4 worm cellular contexts compared by ENCODE assay signal in the genomic region with DNA sequence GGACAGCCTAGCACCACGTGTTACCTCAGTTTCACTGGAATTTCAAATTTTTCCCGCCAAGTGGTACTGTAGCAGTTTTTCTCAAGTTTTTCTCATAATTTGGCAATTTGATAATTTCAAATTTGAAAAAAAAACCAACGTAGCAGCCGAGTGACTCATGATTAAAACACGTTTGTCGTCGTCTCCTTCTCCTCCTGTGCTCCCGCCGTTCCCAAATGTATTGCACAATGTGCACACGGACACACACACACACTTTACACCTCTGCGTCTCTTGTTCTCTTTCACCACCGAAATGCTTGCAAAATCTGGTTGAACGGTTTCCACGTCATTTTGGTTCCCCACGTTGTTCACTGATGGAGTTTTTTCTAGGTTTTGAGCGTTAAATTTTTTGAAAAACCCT.
TF ChIP-seq lines count a peak whose summit lies in the region.

No protein-coding gene starts in this region.

TF ChIP-seq in whole organism, L2 larva, 48 proteins besides CTCF, POLR2A, EP300 and RAD21:
- TF ChIP-seq unc-55 (GFP tag; optimal IDR thresholded peaks at IDR 0.05; lab: Kevin White, UChicago) (peak; percentile 15), nhr-21 (tag; optimal IDR thresholded peaks at IDR 0.05; lab: Kevin White, UChicago) (no peak), fos-1 (tag; optimal IDR thresholded peaks at IDR 0.05; lab: Kevin White, UChicago) (peak; percentile 64)
TF ChIP-seq in whole organism, L2 larva: peak in this region for 2.

TF ChIP-seq in whole organism, L3 larva, 47 proteins besides CTCF, POLR2A, EP300 and RAD21:
- TF ChIP-seq nhr-76 (tag; optimal IDR thresholded peaks at IDR 0.05; lab: Kevin White, UChicago) = no peak
- TF ChIP-seq lsy-12 (tag; optimal IDR thresholded peaks at IDR 0.05; lab: Kevin White, UChicago) = no peak
- peak; percentile 21 for TF ChIP-seq pha-4 (tag; optimal IDR thresholded peaks at IDR 0.05; lab: Kevin White, UChicago)
TF ChIP-seq in whole organism, L3 larva: peak in this region for 1.

TF ChIP-seq in whole organism, L4 larva, 104 proteins besides CTCF, POLR2A, EP300 and RAD21:
- TF ChIP-seq zip-11 (GFP tag; IDR thresholded peaks at IDR 0.05; lab: Robert Waterston, UW) = no peak
- no peak for TF ChIP-seq unc-62 (GFP tag; optimal IDR thresholded peaks at IDR 0.05 in 1 of 2; lab: Kevin White, UChicago)
- TF ChIP-seq unc-62 (tag; optimal IDR thresholded peaks at IDR 0.05; lab: Kevin White, UChicago) = no peak
- TF ChIP-seq lin-29 (GFP tag; IDR thresholded peaks at IDR 0.05; lab: Robert Waterston, UW) = no peak
- peak; percentile 47 for TF ChIP-seq hlh-30 (tag; optimal IDR thresholded peaks at IDR 0.05; lab: Kevin White, UChicago; ENCODE audit: insufficient read depth)
- no peak for TF ChIP-seq vab-7 (GFP tag; IDR thresholded peaks at IDR 0.05; lab: Robert Waterston, UW)
- TF ChIP-seq gei-8 (GFP tag; optimal IDR thresholded peaks at IDR 0.05; lab: Kevin White, UChicago) = no peak
- peak; percentile 3 for TF ChIP-seq mep-1 (tag; optimal IDR thresholded peaks at IDR 0.05; lab: Kevin White, UChicago)
- no peak for TF ChIP-seq lin-38 (GFP tag; IDR thresholded peaks at IDR 0.05; lab: Robert Waterston, UW)
- TF ChIP-seq spr-1 (tag; optimal IDR thresholded peaks at IDR 0.05; lab: Kevin White, UChicago) = no peak
- TF ChIP-seq nhr-111 (GFP tag; optimal IDR thresholded peaks at IDR 0.05; lab: Kevin White, UChicago) = no peak
- no peak for TF ChIP-seq nhr-77 (tag; optimal IDR thresholded peaks at IDR 0.05; lab: Kevin White, UChicago)
- TF ChIP-seq spr-3 (GFP tag; optimal IDR thresholded peaks at IDR 0.05; lab: Kevin White, UChicago) = no peak
- TF ChIP-seq nhr-28 (tag; optimal IDR thresholded peaks at IDR 0.05; lab: Kevin White, UChicago) = peak; percentile 81
- no peak for TF ChIP-seq rbr-2 (tag; optimal IDR thresholded peaks at IDR 0.05; lab: Kevin White, UChicago)
- TF ChIP-seq dpl-1 (GFP tag; optimal IDR thresholded peaks at IDR 0.05; lab: Kevin White, UChicago) = no peak
- no peak for TF ChIP-seq ceh-20 (GFP tag; IDR thresholded peaks at IDR 0.05; lab: Robert Waterston, UW)

TF ChIP-seq in whole organism, young adult, 124 proteins besides CTCF, POLR2A, EP300 and RAD21:
- TF ChIP-seq snpc-1.1 (tag; optimal IDR thresholded peaks at IDR 0.05; lab: Kevin White, UChicago; ENCODE audit: insufficient read depth) (no peak), K12H6.12 (tag; optimal IDR thresholded peaks at IDR 0.05; lab: Kevin White, UChicago) (no peak), nhr-80 (tag; optimal IDR thresholded peaks at IDR 0.05; lab: Kevin White, UChicago) (peak; percentile 26), madf-8 (GFP tag; conservative IDR thresholded peaks at IDR 0.05; lab: Robert Waterston, UW) (no peak), cebp-1 (GFP tag; IDR thresholded peaks at IDR 0.05; lab: Robert Waterston, UW) (no peak), cebp-1 (tag; optimal IDR thresholded peaks at IDR 0.05; lab: Kevin White, UChicago) (peak; percentile 12), attf-5 (GFP tag; optimal IDR thresholded peaks at IDR 0.05; lab: Kevin White, UChicago) (peak; percentile 26)
